Fruit fly (Drosophila melanogaster): ENCODE results near the gene Sec16.

The Sec16 gene

DNA sequence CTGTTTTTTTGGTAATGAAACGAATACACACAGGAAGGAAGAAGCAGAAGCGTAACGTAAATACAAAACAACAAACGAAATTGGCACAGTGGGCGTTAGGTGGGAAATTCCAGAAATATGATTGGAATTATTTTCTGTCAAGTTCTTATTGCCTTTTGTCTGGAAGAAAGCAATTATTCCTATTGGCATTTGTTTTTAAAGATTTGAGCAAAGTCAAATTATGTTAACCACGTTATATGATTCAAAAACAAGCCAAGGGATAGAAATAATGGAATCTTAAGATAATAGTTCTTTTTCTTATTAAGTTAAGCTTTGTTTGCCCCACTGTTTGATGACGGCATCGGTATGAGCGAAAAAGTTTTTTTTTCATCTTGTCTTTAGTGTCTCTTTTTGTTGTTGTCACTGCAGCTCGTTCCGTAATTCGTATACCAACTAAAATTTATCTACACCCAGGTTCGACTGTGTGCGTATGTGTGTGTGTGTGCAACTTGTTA is 16.3 kb upstream of the Sec16 start (continued):
- TF ChIP-seq jing (GFP tag; optimal IDR thresholded peaks at IDR 0.05) (peak; percentile 92), dpn (GFP tag; optimal IDR thresholded peaks at IDR 0.05) (peak; percentile 77 to 95), tin (GFP tag; optimal IDR thresholded peaks at IDR 0.05) (peak; percentile 92), ham (GFP tag; IDR thresholded peaks at IDR 0.05) (peak; percentile 73), zf30C (GFP tag; optimal IDR thresholded peaks at IDR 0.05) (no peak), zfh1 (GFP tag; IDR thresholded peaks at IDR 0.05) (peak; percentile 89), CG31224 (GFP tag; IDR thresholded peaks at IDR 0.05) (peak; percentile 87), en (GFP tag; optimal IDR thresholded peaks at IDR 0.05) (peak; percentile 94), exex (tag; optimal IDR thresholded peaks at IDR 0.05) (peak; percentile 75), disco-r (GFP tag; optimal IDR thresholded peaks at IDR 0.05) (peak; percentile 93), Mad (GFP tag; optimal IDR thresholded peaks at IDR 0.05) (peak; percentile 93), pho (GFP tag; optimal IDR thresholded peaks at IDR 0.05) (peak; percentile 97), Ravus (GFP tag; IDR thresholded peaks at IDR 0.05) (peak; percentile 89), CG3281 (GFP tag; optimal IDR thresholded peaks at IDR 0.05) (peak; percentile 98), Bteb2 (GFP tag; optimal IDR thresholded peaks at IDR 0.05) (peak; percentile 95), hth (optimal IDR thresholded peaks at IDR 0.05) (no peak), CG33213 (GFP tag; optimal IDR thresholded peaks at IDR 0.05) (peak; percentile 89), CG16779 (GFP tag; IDR thresholded peaks at IDR 0.05) (peak; percentile 84), Adf1 (GFP tag; IDR thresholded peaks at IDR 0.05) (peak; percentile 44), Deaf1 (tag; optimal IDR thresholded peaks at IDR 0.05) (peak; percentile 19), Six4 (GFP tag; optimal IDR thresholded peaks at IDR 0.05) (peak; percentile 86), z (GFP tag; IDR thresholded peaks at IDR 0.05) (0 out of 3 replicates have a peak, but pooled peaks have one; percentile 37), CG16813 (GFP tag; IDR thresholded peaks at IDR 0.05; ENCODE audit: partially characterized antibody) (no peak), CG11085 (GFP tag; IDR thresholded peaks at IDR 0.05) (peak; percentile 83), dmrt99B (tag; optimal IDR thresholded peaks at IDR 0.05) (peak; percentile 98), pros (GFP tag; optimal IDR thresholded peaks at IDR 0.05) (no peak), CG6654 (GFP tag; optimal IDR thresholded peaks at IDR 0.05) (peak; percentile 85), Neu2 (GFP tag; optimal IDR thresholded peaks at IDR 0.05; ENCODE audit: borderline replicate concordance) (peak; percentile 80), shn (GFP tag; optimal IDR thresholded peaks at IDR 0.05) (peak; percentile 96), cas (GFP tag; IDR thresholded peaks at IDR 0.05) (peak; percentile 83), chm (GFP tag; IDR thresholded peaks at IDR 0.05) (peak; percentile 65; the same call in 1 of the 2 replicates), gfzf (GFP tag; optimal IDR thresholded peaks at IDR 0.05) (no peak), CG10274 (GFP tag; optimal IDR thresholded peaks at IDR 0.05) (peak; percentile 87), Max (GFP tag; optimal IDR thresholded peaks at IDR 0.05) (peak; percentile 95), dysf (GFP tag; IDR thresholded peaks at IDR 0.05) (peak; percentile 96), CG14441 (GFP tag; IDR thresholded peaks at IDR 0.05) (peak; percentile 94), fu2 (GFP tag; optimal IDR thresholded peaks at IDR 0.05) (peak; percentile 96), chinmo (GFP tag; IDR thresholded peaks at IDR 0.05; ENCODE audit: partially characterized antibody) (no peak), Dref (GFP tag; IDR thresholded peaks at IDR 0.05) (no peak), CG6791 (GFP tag; IDR thresholded peaks at IDR 0.05; ENCODE audit: partially characterized antibody) (no peak), YL-1 (GFP tag; optimal IDR thresholded peaks at IDR 0.05) (peak; percentile 85), H15 (GFP tag; IDR thresholded peaks at IDR 0.05) (peak; percentile 86), CG2199 (GFP tag; IDR thresholded peaks at IDR 0.05) (0 out of 3 replicates have a peak, but pooled peaks have one; percentile 60), CG9932 (GFP tag; IDR thresholded peaks at IDR 0.05) (peak; percentile 92), Hmx (GFP tag; optimal IDR thresholded peaks at IDR 0.05) (peak; percentile 81), al (GFP tag; IDR thresholded peaks at IDR 0.05) (peak; percentile 92), Rfx (GFP tag; IDR thresholded peaks at IDR 0.05) (peak; percentile 94), bbx (GFP tag; IDR thresholded peaks at IDR 0.05; ENCODE audit: partially characterized antibody) (no peak), CG13287 (GFP tag; IDR thresholded peaks at IDR 0.05; ENCODE audit: partially characterized antibody) (no peak), lilli (GFP tag; optimal IDR thresholded peaks at IDR 0.05) (peak; percentile 97), CG15073 (GFP tag; optimal IDR thresholded peaks at IDR 0.05) (peak; percentile 69), CG5953 (GFP tag; IDR thresholded peaks at IDR 0.05) (peak; percentile 83; the same call in 1 of the 2 replicates)
